Worm (Caenorhabditis elegans) whole organism, L4 larva: Measurements from ENCODE around the gene F53F4.2.

ENCODE experiments used
- hmg-1.1 ChIP-seq: fragments of 200-800 bp; sonication (Bioruptor generic); IDR thresholded peaks from 2 replicates; pipeline ENCODE4 v1.3.6; 2022; ENCODE audit warnings: missing genetic modification reagents, missing genetic modification characterization, missing compliant biosample characterization
- lin-39 ChIP-seq: fragments of 150-350 bp; optimal IDR thresholded peaks from 2 replicates; lab custom pipeline; 2014; ENCODE audit warnings: missing biosample characterization, missing genetic modification reagents, missing genetic modification characterization
- nhr-28 ChIP-seq: fragments of 150-350 bp; optimal IDR thresholded peaks from 2 replicates; lab custom pipeline; 2014; ENCODE audit warnings: missing biosample characterization, missing genetic modification characterization
- nhr-6 ChIP-seq: fragments of 150-350 bp; optimal IDR thresholded peaks from 2 replicates; lab custom pipeline; 2014; ENCODE audit warnings: missing biosample characterization, missing genetic modification characterization

DNA sequence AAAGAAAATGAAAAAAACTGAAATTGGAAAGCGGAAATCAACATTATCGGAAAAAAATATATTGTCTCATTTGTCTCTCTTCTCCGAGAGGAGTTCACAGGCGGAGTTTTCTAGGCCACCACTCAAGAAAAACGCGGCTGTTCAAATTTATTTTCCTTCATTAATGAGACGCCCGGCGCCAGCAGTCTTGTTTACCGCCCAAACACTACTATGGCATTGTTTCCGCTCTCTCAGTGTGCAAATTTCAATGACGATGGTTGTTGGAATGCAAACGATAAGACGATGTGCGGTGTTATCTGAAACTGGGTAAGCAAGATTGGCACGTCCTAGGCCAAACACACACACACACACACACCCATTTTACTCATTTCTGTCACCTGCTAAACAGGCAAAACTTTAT, 32.6 kb downstream of the F53F4.2 start, which contains the start of gene cav-2:
- TF ChIP-seq lin-39 (tag; lab: Kevin White, UChicago) (no peak), nhr-28 (peak; percentile 79), hmg-1.1 (GFP tag; lab: Robert Waterston, UW) (peak; percentile 64), nhr-6 (tag; lab: Kevin White, UChicago) (peak; percentile 89)
